5 worm cellular contexts compared by ENCODE assay signal in genomic region chrX:6638985-6639573, ce11.
A peak's percentile ranks its signal among the peaks of the same experiment; 100 is the strongest.
TF ChIP-seq lines count a peak whose summit lies in the region.

No protein-coding gene starts in this region.

TF ChIP-seq in whole organism, L1 larva, 84 proteins besides CTCF, POLR2A, EP300 and RAD21:
- TF ChIP-seq unc-62 (GFP tag; optimal IDR thresholded peaks at IDR 0.05; lab: Kevin White, UChicago) (no peak), nhr-71 (tag; optimal IDR thresholded peaks at IDR 0.05; lab: Kevin White, UChicago) (peak; percentile 50), nhr-76 (tag; optimal IDR thresholded peaks at IDR 0.05; lab: Kevin White, UChicago) (no peak), blmp-1 (tag; optimal IDR thresholded peaks at IDR 0.05; lab: Kevin White, UChicago) (peak; percentile 73), tbx-2 (tag; optimal IDR thresholded peaks at IDR 0.05; lab: Kevin White, UChicago) (peak; percentile 17), rnt-1 (tag; optimal IDR thresholded peaks at IDR 0.05; lab: Kevin White, UChicago) (no peak), lin-35 (GFP tag; optimal IDR thresholded peaks at IDR 0.05; lab: Kevin White, UChicago) (peak in 1 of 2 experiments; percentile 52), snu-23 (GFP tag; optimal IDR thresholded peaks at IDR 0.05; lab: Kevin White, UChicago) (peak; percentile 50), elt-3 (tag; optimal IDR thresholded peaks at IDR 0.05; lab: Kevin White, UChicago) (peak in 2 of 6 experiments; percentile 35 to 80), nhr-19 (GFP tag; conservative IDR thresholded peaks at IDR 0.05; lab: Robert Waterston, UW) (peak; percentile 34; the same call in 1 of the 2 replicates), nhr-20 (tag; optimal IDR thresholded peaks at IDR 0.05; lab: Kevin White, UChicago) (peak; percentile 71), grh-1 (GFP tag; IDR thresholded peaks at IDR 0.05; lab: Robert Waterston, UW) (no peak), lin-14 (GFP tag; optimal IDR thresholded peaks at IDR 0.05; lab: Kevin White, UChicago) (peak; percentile 56), nhr-85 (tag; lab: Kevin White, UChicago) (peak; percentile 82), elt-2 (tag; optimal IDR thresholded peaks at IDR 0.05; lab: Kevin White, UChicago) (peak; percentile 50), nhr-90 (tag; optimal IDR thresholded peaks at IDR 0.05; lab: Kevin White, UChicago; ENCODE audit: poor library complexity) (peak; percentile 31), lsy-2 (tag; optimal IDR thresholded peaks at IDR 0.05; lab: Kevin White, UChicago) (peak in 1 of 2 experiments; percentile 4)

TF ChIP-seq in whole organism, L2 larva, 48 proteins besides CTCF, POLR2A, EP300 and RAD21 (continues in another document):
- TF ChIP-seq nhr-11 (tag; optimal IDR thresholded peaks at IDR 0.05; lab: Kevin White, UChicago): no peak
- TF ChIP-seq nhr-10 (tag; optimal IDR thresholded peaks at IDR 0.05; lab: Kevin White, UChicago): no peak
- no peak for TF ChIP-seq peb-1 (tag; optimal IDR thresholded peaks at IDR 0.05; lab: Kevin White, UChicago)
- peak; percentile 70 for TF ChIP-seq sma-3 (GFP tag; optimal IDR thresholded peaks at IDR 0.05; lab: Kevin White, UChicago)
- TF ChIP-seq egl-27 (tag; optimal IDR thresholded peaks at IDR 0.05; lab: Kevin White, UChicago): no peak
- TF ChIP-seq gmeb-1 (tag; optimal IDR thresholded peaks at IDR 0.05; lab: Kevin White, UChicago): peak; percentile 22
- peak; percentile 86 for TF ChIP-seq fos-1 (tag; optimal IDR thresholded peaks at IDR 0.05; lab: Kevin White, UChicago)
- peak; percentile 84 for TF ChIP-seq sma-9 (GFP tag; optimal IDR thresholded peaks at IDR 0.05; lab: Kevin White, UChicago)
- no peak for TF ChIP-seq sma-9 (tag; optimal IDR thresholded peaks at IDR 0.05; lab: Kevin White, UChicago)
- TF ChIP-seq ztf-4 (tag; optimal IDR thresholded peaks at IDR 0.05; lab: Kevin White, UChicago): peak; percentile 27
- TF ChIP-seq nhr-21 (tag; optimal IDR thresholded peaks at IDR 0.05; lab: Kevin White, UChicago): peak; percentile 13
- TF ChIP-seq mbf-1 (tag; optimal IDR thresholded peaks at IDR 0.05; lab: Kevin White, UChicago): no peak
- TF ChIP-seq ceh-82 (tag; optimal IDR thresholded peaks at IDR 0.05; lab: Kevin White, UChicago): no peak
- TF ChIP-seq nhr-129 (tag; optimal IDR thresholded peaks at IDR 0.05; lab: Kevin White, UChicago): no peak
- no peak for TF ChIP-seq elt-3 (tag; optimal IDR thresholded peaks at IDR 0.05; lab: Kevin White, UChicago)
- peak; percentile 67 for TF ChIP-seq nhr-25 (tag; optimal IDR thresholded peaks at IDR 0.05; lab: Kevin White, UChicago)
- TF ChIP-seq unc-62 (GFP tag; optimal IDR thresholded peaks at IDR 0.05; lab: Kevin White, UChicago): no peak
- no peak for TF ChIP-seq snpc-4 (tag; optimal IDR thresholded peaks at IDR 0.05; lab: Kevin White, UChicago)
- no peak for TF ChIP-seq nhr-237 (tag; optimal IDR thresholded peaks at IDR 0.05; lab: Kevin White, UChicago)
- TF ChIP-seq aly-2 (tag; optimal IDR thresholded peaks at IDR 0.05; lab: Kevin White, UChicago): no peak

TF ChIP-seq in whole organism, L3 larva, 47 proteins besides CTCF, POLR2A, EP300 and RAD21 (continues in another document):
- TF ChIP-seq skn-1 (tag; optimal IDR thresholded peaks at IDR 0.05; lab: Kevin White, UChicago) (no peak), nhr-25 (tag; optimal IDR thresholded peaks at IDR 0.05; lab: Kevin White, UChicago) (peak; percentile 75), elt-2 (tag; optimal IDR thresholded peaks at IDR 0.05; lab: Kevin White, UChicago) (peak; percentile 73), mdl-1 (tag; optimal IDR thresholded peaks at IDR 0.05; lab: Kevin White, UChicago) (no peak), unc-62 (GFP tag; optimal IDR thresholded peaks at IDR 0.05; lab: Kevin White, UChicago) (no peak), aly-2 (tag; optimal IDR thresholded peaks at IDR 0.05; lab: Kevin White, UChicago) (no peak), elt-1 (tag; optimal IDR thresholded peaks at IDR 0.05; lab: Kevin White, UChicago) (no peak), nhr-43 (tag; optimal IDR thresholded peaks at IDR 0.05; lab: Kevin White, UChicago; ENCODE audit: poor library complexity, severe bottlenecking) (peak; percentile 62), lin-15B (tag; optimal IDR thresholded peaks at IDR 0.05; lab: Kevin White, UChicago) (no peak), pqm-1 (tag; optimal IDR thresholded peaks at IDR 0.05; lab: Kevin White, UChicago) (peak; percentile 70), nhr-77 (tag; optimal IDR thresholded peaks at IDR 0.05; lab: Kevin White, UChicago) (no peak), ceh-9 (tag; optimal IDR thresholded peaks at IDR 0.05; lab: Kevin White, UChicago) (no peak), mml-1 (tag; optimal IDR thresholded peaks at IDR 0.05; lab: Kevin White, UChicago) (no peak), pha-4 (tag; optimal IDR thresholded peaks at IDR 0.05; lab: Kevin White, UChicago) (no peak), nfya-1 (tag; optimal IDR thresholded peaks at IDR 0.05; lab: Kevin White, UChicago; ENCODE audit: insufficient read depth) (peak; percentile 16), lin-39 (tag; optimal IDR thresholded peaks at IDR 0.05; lab: Kevin White, UChicago) (no peak), jun-1 (tag; optimal IDR thresholded peaks at IDR 0.05; lab: Kevin White, UChicago) (peak; percentile 40), nhr-23 (tag; optimal IDR thresholded peaks at IDR 0.05; lab: Kevin White, UChicago) (peak; percentile 67), nhr-28 (tag; optimal IDR thresholded peaks at IDR 0.05; lab: Kevin White, UChicago) (no peak), ceh-28 (tag; optimal IDR thresholded peaks at IDR 0.05; lab: Kevin White, UChicago) (peak; percentile 32)

TF ChIP-seq in whole organism, L4 larva, 104 proteins besides CTCF, POLR2A, EP300 and RAD21 (continues in another document):
- TF ChIP-seq vab-7 (GFP tag; IDR thresholded peaks at IDR 0.05; lab: Robert Waterston, UW) (no peak), lim-7 (GFP tag; IDR thresholded peaks at IDR 0.05; lab: Robert Waterston, UW) (no peak), dmd-6 (GFP tag; IDR thresholded peaks at IDR 0.05; lab: Robert Waterston, UW) (peak; percentile 89), jun-1 (tag; optimal IDR thresholded peaks at IDR 0.05; lab: Kevin White, UChicago) (no peak), nhr-41 (GFP tag; IDR thresholded peaks at IDR 0.05; lab: Robert Waterston, UW) (no peak), lin-1 (GFP tag; IDR thresholded peaks at IDR 0.05; lab: Robert Waterston, UW) (no peak), hmg-1.1 (GFP tag; IDR thresholded peaks at IDR 0.05; lab: Robert Waterston, UW) (no peak), mdl-1 (tag; optimal IDR thresholded peaks at IDR 0.05; lab: Kevin White, UChicago) (peak in 1 of 2 experiments; percentile 61), Y105C5A.15 (GFP tag; IDR thresholded peaks at IDR 0.05; lab: Robert Waterston, UW) (no peak), gei-8 (GFP tag; optimal IDR thresholded peaks at IDR 0.05; lab: Kevin White, UChicago) (no peak), skn-1 (tag; optimal IDR thresholded peaks at IDR 0.05; lab: Kevin White, UChicago) (no peak), lin-29 (GFP tag; IDR thresholded peaks at IDR 0.05; lab: Robert Waterston, UW) (no peak), nhr-111 (GFP tag; optimal IDR thresholded peaks at IDR 0.05; lab: Kevin White, UChicago) (no peak), aly-2 (tag; optimal IDR thresholded peaks at IDR 0.05; lab: Kevin White, UChicago) (no peak), pha-4 (GFP tag; IDR thresholded peaks at IDR 0.05; lab: Robert Waterston, UW) (no peak), pha-4 (tag; optimal IDR thresholded peaks at IDR 0.05; lab: Kevin White, UChicago) (no peak), daf-12 (tag; optimal IDR thresholded peaks at IDR 0.05; lab: Kevin White, UChicago) (no peak), egl-27 (tag; optimal IDR thresholded peaks at IDR 0.05; lab: Kevin White, UChicago) (no peak), lin-38 (GFP tag; IDR thresholded peaks at IDR 0.05; lab: Robert Waterston, UW) (no peak), dmd-9 (GFP tag; IDR thresholded peaks at IDR 0.05; lab: Robert Waterston, UW) (no peak), attf-4 (tag; optimal IDR thresholded peaks at IDR 0.05; lab: Kevin White, UChicago) (no peak), ceh-32 (tag; optimal IDR thresholded peaks at IDR 0.05; lab: Kevin White, UChicago; ENCODE audit: poor library complexity) (no peak), hlh-30 (tag; optimal IDR thresholded peaks at IDR 0.05; lab: Kevin White, UChicago; ENCODE audit: insufficient read depth) (peak; percentile 62)

TF ChIP-seq in whole organism, young adult, 124 proteins besides CTCF, POLR2A, EP300 and RAD21:
- TF ChIP-seq nhr-80 (tag; optimal IDR thresholded peaks at IDR 0.05; lab: Kevin White, UChicago) (peak; percentile 81), lin-40 (tag; optimal IDR thresholded peaks at IDR 0.05; lab: Kevin White, UChicago) (no peak), ZK185.1 (tag; optimal IDR thresholded peaks at IDR 0.05; lab: Kevin White, UChicago; ENCODE audit: poor library complexity, severe bottlenecking) (no peak), attf-5 (GFP tag; optimal IDR thresholded peaks at IDR 0.05; lab: Kevin White, UChicago) (no peak), ztf-18 (tag; optimal IDR thresholded peaks at IDR 0.05; lab: Kevin White, UChicago) (no peak), snpc-4 (GFP tag; optimal IDR thresholded peaks at IDR 0.05; lab: Kevin White, UChicago) (no peak), snpc-4 (tag; optimal IDR thresholded peaks at IDR 0.05; lab: Kevin White, UChicago) (no peak), mxl-1 (tag; optimal IDR thresholded peaks at IDR 0.05; lab: Kevin White, UChicago) (no peak), nhr-120 (GFP tag; IDR thresholded peaks at IDR 0.05; lab: Robert Waterston, UW) (0 out of 2 replicates have a peak, but pooled peaks have one; percentile 70)
TF ChIP-seq in whole organism, young adult: peak in this region for 2.
